Worm (Caenorhabditis elegans) whole organism, L1 larva: ENCODE results near the gene F41G3.18.

Experiments used
- F16B12.6 ChIP-seq: fragments of 150-350 bp; optimal IDR thresholded peaks from 2 replicates; lab custom pipeline; 2014; ENCODE audit warnings: missing biosample characterization, missing genetic modification characterization
- ama-1 ChIP-seq: fragments of 150-350 bp; optimal IDR thresholded peaks from 2 replicates; lab custom pipeline; 2014
- blmp-1 ChIP-seq: fragments of 150-350 bp; optimal IDR thresholded peaks from 2 replicates; lab custom pipeline; 2014; ENCODE audit warnings: missing biosample characterization, missing genetic modification characterization
- ceh-63 ChIP-seq: fragments of 200-800 bp; sonication (Bioruptor generic); optimal IDR thresholded peaks from 2 replicates; lab custom pipeline; 2018; ENCODE audit warnings: mild to moderate bottlenecking, missing genetic modification characterization, missing compliant biosample characterization
- ceh-88 ChIP-seq: fragments of 200-800 bp; sonication (Bioruptor generic); IDR thresholded peaks from 2 replicates; pipeline ENCODE4 v1.3.6; 2022; ENCODE audit warnings: missing genetic modification characterization, missing compliant biosample characterization
- ceh-90 ChIP-seq: sonication (generic microtip); optimal IDR thresholded peaks from 2 replicates; lab custom pipeline; 2016; ENCODE audit warnings: missing genetic modification characterization, missing compliant biosample characterization
- ces-1 ChIP-seq: fragments of 150-350 bp; optimal IDR thresholded peaks from 2 replicates; lab custom pipeline; 2014; ENCODE audit warnings: missing biosample characterization, missing genetic modification reagents, missing genetic modification characterization
- efl-1 ChIP-seq, 4 experiments: fragments of 150-350 bp; optimal IDR thresholded peaks in 3 of 4; peaks in 1 of 4; 1 replicate in 1 of 4; 2 replicates in 3 of 4; lab custom pipeline; 2014; ENCODE audit warnings: missing biosample characterization in 2 of 4, missing genetic modification characterization in 2 of 4, missing genetic modification reagents in 2 of 4
- efl-3 ChIP-seq: fragments of 200-800 bp; sonication (Bioruptor generic); optimal IDR thresholded peaks from 2 replicates; lab custom pipeline; 2018; ENCODE audit warnings: mild to moderate bottlenecking, missing genetic modification characterization, missing compliant biosample characterization
- egl-13 ChIP-seq: sonication (generic microtip); optimal IDR thresholded peaks from 2 replicates; lab custom pipeline; 2016; ENCODE audit warnings: missing genotype, missing genetic modification reagents, missing genetic modification characterization, missing compliant biosample characterization
- elt-2 ChIP-seq: sonication (generic microtip); optimal IDR thresholded peaks from 2 replicates; lab custom pipeline; 2016; ENCODE audit warnings: missing genetic modification characterization, mild to moderate bottlenecking, inconsistent platforms, missing compliant biosample characterization, missing genetic modification reagents
- elt-3 ChIP-seq, 6 experiments: fragments of 150-350 bp in 1 of 6; sonication (generic microtip); optimal IDR thresholded peaks; 2 replicates each; lab custom pipeline; 2017 to 2018; ENCODE audit warnings: missing biosample characterization in 6 of 6, missing genetic modification characterization in 6 of 6, inconsistent platforms in 1 of 6
- fkh-4 ChIP-seq: sonication (generic microtip); optimal IDR thresholded peaks from 2 replicates; lab custom pipeline; 2016; ENCODE audit warnings: missing compliant biosample characterization, missing genetic modification characterization, borderline replicate concordance
- fkh-8 ChIP-seq: sonication (generic microtip); optimal IDR thresholded peaks from 2 replicates; lab custom pipeline; 2016; ENCODE audit warnings: mild to moderate bottlenecking, missing genetic modification characterization, missing compliant biosample characterization
- irx-1 ChIP-seq: sonication (generic microtip); optimal IDR thresholded peaks from 2 replicates; lab custom pipeline; 2016; ENCODE audit warnings: missing genetic modification characterization, missing compliant biosample characterization
- isw-1 ChIP-seq: fragments of 200-800 bp; sonication (Bioruptor generic); IDR thresholded peaks from 2 replicates; pipeline ENCODE4 v1.3.6; 2022; ENCODE audit warnings: missing genetic modification characterization, missing compliant biosample characterization
- lin-14 ChIP-seq: fragments of 200-800 bp; sonication (Bioruptor generic); optimal IDR thresholded peaks from 2 replicates; lab custom pipeline; 2018; ENCODE audit warnings: mild to moderate bottlenecking, missing genetic modification characterization, moderate library complexity, missing compliant biosample characterization
- lin-35 ChIP-seq, 2 experiments: fragments of 150-350 bp; optimal IDR thresholded peaks; 2 replicates each; lab custom pipeline; 2014; ENCODE audit warnings: missing biosample characterization in 2 of 2, missing genetic modification characterization in 2 of 2, missing genetic modification reagents in 2 of 2
- lsy-2 ChIP-seq, 2 experiments: fragments of 150-350 bp; optimal IDR thresholded peaks; 2 replicates each; lab custom pipeline; 2014; ENCODE audit warnings: missing biosample characterization in 2 of 2, missing genetic modification characterization in 2 of 2
- mdl-1 ChIP-seq, 2 experiments: fragments of 150-350 bp; optimal IDR thresholded peaks; 2 replicates each; lab custom pipeline; 2014 to 2017; ENCODE audit warnings: missing biosample characterization in 2 of 2, missing genetic modification characterization in 2 of 2, inconsistent platforms in 1 of 2
- mep-1 ChIP-seq: fragments of 150-350 bp; optimal IDR thresholded peaks from 2 replicates; lab custom pipeline; 2014; ENCODE audit warnings: missing biosample characterization, missing genetic modification characterization
- nhr-11 ChIP-seq: fragments of 150-350 bp; optimal IDR thresholded peaks from 2 replicates; lab custom pipeline; 2014; ENCODE audit warnings: missing biosample characterization, missing genetic modification characterization
- nhr-20 ChIP-seq: sonication (generic microtip); optimal IDR thresholded peaks from 2 replicates; lab custom pipeline; 2016; ENCODE audit warnings: mild to moderate bottlenecking, missing genetic modification characterization, missing compliant biosample characterization
- nhr-237 ChIP-seq: fragments of 150-350 bp; optimal IDR thresholded peaks from 2 replicates; lab custom pipeline; 2014; ENCODE audit warnings: missing biosample characterization, missing genetic modification characterization
- nhr-47 ChIP-seq: sonication (generic microtip); optimal IDR thresholded peaks from 2 replicates; lab custom pipeline; 2016; ENCODE audit warnings: mild to moderate bottlenecking, missing genetic modification characterization, moderate library complexity, missing compliant biosample characterization
- nhr-71 ChIP-seq: sonication (generic microtip); optimal IDR thresholded peaks from 2 replicates; lab custom pipeline; 2016; ENCODE audit warnings: mild to moderate bottlenecking, missing genetic modification characterization, moderate library complexity, missing compliant biosample characterization
- nhr-85 ChIP-seq: sonication (generic microtip); peaks from one replicate; lab custom pipeline; 2016; ENCODE audit warnings: missing genetic modification characterization, inconsistent platforms, missing compliant biosample characterization
- nhr-90 ChIP-seq: sonication (generic microtip); optimal IDR thresholded peaks from 2 replicates; lab custom pipeline; 2016; ENCODE audit warnings: mild to moderate bottlenecking, missing genetic modification characterization, missing compliant biosample characterization; ENCODE audit not compliant: poor library complexity
- rnt-1 ChIP-seq: sonication (generic microtip); optimal IDR thresholded peaks from 2 replicates; lab custom pipeline; 2016; ENCODE audit warnings: mild to moderate bottlenecking, missing genetic modification characterization, moderate library complexity, missing compliant biosample characterization
- snpc-4 ChIP-seq: fragments of 150-350 bp; optimal IDR thresholded peaks from 2 replicates; lab custom pipeline; 2014; ENCODE audit warnings: missing biosample characterization, missing genetic modification characterization
- snu-23 ChIP-seq: sonication (generic microtip); optimal IDR thresholded peaks from 2 replicates; lab custom pipeline; 2016; ENCODE audit warnings: missing genetic modification characterization, missing compliant biosample characterization
- sox-4 ChIP-seq: sonication (generic microtip); optimal IDR thresholded peaks from 2 replicates; lab custom pipeline; 2016; ENCODE audit warnings: missing genetic modification characterization, missing compliant biosample characterization
- sup-37 ChIP-seq: fragments of 200-800 bp; sonication (Bioruptor generic); optimal IDR thresholded peaks from 2 replicates; lab custom pipeline; 2018; ENCODE audit warnings: mild to moderate bottlenecking, missing genetic modification characterization, missing compliant biosample characterization
- tbx-2 ChIP-seq: sonication (generic microtip); optimal IDR thresholded peaks from 2 replicates; lab custom pipeline; 2016; ENCODE audit warnings: missing genetic modification characterization, missing compliant biosample characterization
- unc-30 ChIP-seq: sonication (generic microtip); optimal IDR thresholded peaks from 2 replicates; lab custom pipeline; 2017; ENCODE audit warnings: missing biosample characterization, missing genetic modification characterization
- unc-62 ChIP-seq: fragments of 150-350 bp; optimal IDR thresholded peaks from 2 replicates; lab custom pipeline; 2014; ENCODE audit warnings: missing biosample characterization, missing genetic modification reagents, missing genetic modification characterization
- unc-98 ChIP-seq: fragments of 200-800 bp; sonication (Bioruptor generic); IDR thresholded peaks from 2 replicates; pipeline ENCODE4 v1.3.6; 2022; ENCODE audit warnings: missing genetic modification characterization, missing compliant biosample characterization
- xbp-1 ChIP-seq: sonication (generic microtip); optimal IDR thresholded peaks from 2 replicates; lab custom pipeline; 2016; ENCODE audit warnings: missing genetic modification characterization, missing compliant biosample characterization
- ztf-11 ChIP-seq, 2 experiments: sonication (generic microtip); optimal IDR thresholded peaks; 2 replicates each; lab custom pipeline; 2016 to 2017; ENCODE audit warnings: missing genetic modification characterization in 2 of 2, missing biosample characterization in 1 of 2, missing compliant biosample characterization in 1 of 2

Gene F41G3.18

DNA sequence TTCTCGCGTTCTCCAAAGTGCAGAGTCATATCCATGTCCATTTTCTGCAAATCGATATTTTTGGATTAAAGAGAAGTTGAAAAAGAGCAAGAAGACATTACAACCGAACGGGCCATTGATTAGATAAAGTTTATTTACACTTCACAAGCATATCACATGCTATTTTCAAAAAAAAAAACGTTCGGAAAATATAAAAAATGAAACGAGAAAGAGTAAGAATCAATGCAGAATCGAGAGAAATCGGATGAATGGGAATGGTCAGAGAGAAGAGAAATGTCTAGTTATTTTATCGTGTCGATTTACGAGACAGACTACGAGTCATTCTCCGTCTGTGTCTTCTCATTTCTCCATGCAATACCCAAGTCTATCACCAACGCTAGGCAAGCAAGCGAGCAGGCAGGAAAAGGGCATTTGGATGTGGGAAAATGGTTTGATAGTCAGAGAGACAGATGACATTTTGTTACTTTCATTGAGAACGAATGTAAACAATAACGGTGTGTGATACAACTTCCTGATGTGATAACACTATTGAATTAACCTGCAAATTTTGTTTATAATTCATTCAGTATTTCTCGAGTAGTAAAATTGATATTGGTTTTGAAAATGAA is 32.1 kb downstream of the F41G3.18 start, which contains the start of gene F31E8.4:
TSS of gene F31E8.4 (minus strand) at position 51 of the 608 bp plus-strand sequence.
- TF ChIP-seq snu-23 (GFP tag; lab: Kevin White, UChicago) (peak; percentile 38), nhr-47 (tag; lab: Kevin White, UChicago) (no peak), snpc-4 (tag; lab: Kevin White, UChicago) (no peak), egl-13 (tag; lab: Kevin White, UChicago) (no peak), blmp-1 (tag; lab: Kevin White, UChicago) (peak; percentile 67), elt-3 (tag; optimal IDR thresholded peaks at IDR 0.05; lab: Kevin White, UChicago) (peak in 1 of 6 experiments; percentile 52), lsy-2 (tag; optimal IDR thresholded peaks at IDR 0.05; lab: Kevin White, UChicago) (peak in 1 of 2 experiments; percentile 19), nhr-71 (tag; lab: Kevin White, UChicago) (peak; percentile 22), tbx-2 (tag; lab: Kevin White, UChicago) (no peak), mep-1 (tag; lab: Kevin White, UChicago) (peak; percentile 12), fkh-8 (tag; lab: Kevin White, UChicago) (no peak), unc-98 (GFP tag; lab: Robert Waterston, UW) (no peak), isw-1 (GFP tag; lab: Robert Waterston, UW) (no peak), unc-62 (GFP tag; lab: Kevin White, UChicago) (no peak), xbp-1 (no peak), ztf-11 (tag; optimal IDR thresholded peaks at IDR 0.05; lab: Kevin White, UChicago) (no peak), efl-3 (GFP tag; lab: Kevin White, UChicago) (no peak), nhr-90 (tag; lab: Kevin White, UChicago) (peak; percentile 0), lin-35 (GFP tag; optimal IDR thresholded peaks at IDR 0.05; lab: Kevin White, UChicago) (peak in 1 of 2 experiments; percentile 39), irx-1 (no peak), nhr-11 (tag; lab: Kevin White, UChicago) (no peak), ceh-90 (no peak), F16B12.6 (tag; lab: Kevin White, UChicago) (no peak), rnt-1 (tag; lab: Kevin White, UChicago) (peak; percentile 14), lin-14 (GFP tag; lab: Kevin White, UChicago) (peak; percentile 81), unc-30 (tag; lab: Kevin White, UChicago) (no peak), mdl-1 (tag; optimal IDR thresholded peaks at IDR 0.05; lab: Kevin White, UChicago) (peak in 1 of 2 experiments; percentile 24), elt-2 (tag; lab: Kevin White, UChicago) (peak; percentile 30), nhr-20 (tag; lab: Kevin White, UChicago) (peak; percentile 47), ceh-63 (GFP tag; lab: Kevin White, UChicago) (no peak), sox-4 (tag; lab: Kevin White, UChicago) (no peak), ama-1 (lab: Kevin White, UChicago) (no peak), fkh-4 (tag; lab: Kevin White, UChicago) (no peak), sup-37 (no peak), efl-1 (optimal IDR thresholded peaks at IDR 0.05; lab: Kevin White, UChicago) (peak; percentile 5), efl-1 (GFP tag; optimal IDR thresholded peaks at IDR 0.05 in 1 of 2; lab: Kevin White, UChicago) (no peak), ces-1 (no peak), ceh-88 (GFP tag; lab: Robert Waterston, UW) (no peak)

DNA sequence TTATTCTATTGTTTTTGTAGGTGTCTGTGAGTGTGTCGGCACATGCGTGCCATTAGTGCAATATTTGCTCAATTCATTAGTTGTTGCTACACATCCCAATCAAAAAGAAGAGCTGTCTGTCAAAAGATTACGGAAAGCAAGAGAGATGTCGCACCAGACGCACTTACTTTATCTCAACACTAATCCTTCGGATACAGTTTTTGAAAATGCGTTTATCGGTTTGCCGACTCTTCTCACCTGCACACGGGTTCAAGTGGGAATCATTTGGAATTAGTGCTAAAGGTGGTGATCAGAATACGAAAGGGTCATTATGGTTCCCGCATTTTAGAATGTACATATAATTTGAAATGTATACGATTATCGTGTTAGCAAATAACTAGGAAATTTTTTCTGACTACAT is 33.1 kb downstream of the F41G3.18 start:
- TF ChIP-seq unc-98 (GFP tag; lab: Robert Waterston, UW) = no peak
- TF ChIP-seq nhr-237 (tag; lab: Kevin White, UChicago) = no peak
- TF ChIP-seq nhr-85 = no peak
- TF ChIP-seq, all 84 proteins: peak for 0
